Worm (Caenorhabditis elegans): ENCODE measurements around the gene sax-3.

DNA sequence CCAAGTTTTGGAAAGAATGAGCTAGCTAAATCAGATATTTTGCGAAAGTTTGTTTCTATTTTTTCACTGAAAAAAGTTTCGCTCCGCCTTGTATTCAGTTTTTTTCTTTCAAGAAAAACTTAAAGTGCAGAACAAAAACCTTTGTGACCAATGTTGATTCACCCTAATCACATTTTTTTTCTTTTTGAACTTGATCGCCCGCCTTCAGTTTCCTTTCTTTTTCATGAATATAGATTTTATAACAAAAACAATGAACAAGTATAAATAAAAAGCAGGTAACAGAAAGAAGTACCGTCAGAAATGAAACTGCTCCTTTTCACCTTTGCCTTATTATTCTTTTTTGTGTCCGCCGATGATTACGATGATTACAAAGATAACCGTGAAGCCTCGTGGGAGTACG, 22.2 kb downstream of the sax-3 start, which contains the start of gene ZK813.2:
- TF ChIP-seq T22C8.4 (GFP tag; IDR thresholded peaks at IDR 0.05) (no peak), ref-1 (GFP tag; conservative IDR thresholded peaks at IDR 0.05) (no peak), tab-1 (GFP tag; IDR thresholded peaks at IDR 0.05) (no peak), flt-1 (GFP tag; IDR thresholded peaks at IDR 0.05) (no peak), ztf-23 (GFP tag; IDR thresholded peaks at IDR 0.05) (no peak), cog-1 (tag; optimal IDR thresholded peaks at IDR 0.05) (no peak)

All from whole organism, midembryonic.